Worm (Caenorhabditis elegans) whole organism, late embryonic: ENCODE results near the gene emc-1.

Source experiments
- ama-1 ChIP-seq: fragments of 150-350 bp; optimal IDR thresholded peaks from 2 replicates; lab custom pipeline; 2014
- pqm-1 ChIP-seq: sonication (generic microtip); optimal IDR thresholded peaks from 2 replicates; lab custom pipeline; 2016; ENCODE audit warnings: missing genetic modification characterization, missing compliant biosample characterization

ce11 chrII:1521956-1522355, 21.8 kb upstream of the emc-1 start:
- TF ChIP-seq pqm-1: no peak
- TF ChIP-seq ama-1 (lab: Kevin White, UChicago): no peak
